Worm (Caenorhabditis elegans) whole organism, late embryonic: ENCODE data around the gene Y105C5B.25.

ENCODE experiments used
- ceh-14 ChIP-seq: sonication (generic microtip); optimal IDR thresholded peaks from 2 replicates; lab custom pipeline; 2016; ENCODE audit warnings: missing genotype, missing genetic modification characterization, missing compliant biosample characterization
- ceh-9 ChIP-seq: sonication (generic microtip); optimal IDR thresholded peaks from 2 replicates; lab custom pipeline; 2016; ENCODE audit warnings: mild to moderate bottlenecking, missing genetic modification characterization, inconsistent platforms, missing compliant biosample characterization
- nhr-11 ChIP-seq: fragments of 150-350 bp; optimal IDR thresholded peaks from 2 replicates; lab custom pipeline; 2014; ENCODE audit warnings: missing biosample characterization, missing genetic modification characterization
- npax-4 ChIP-seq: sonication (generic microtip); optimal IDR thresholded peaks from 2 replicates; lab custom pipeline; 2016; ENCODE audit warnings: missing genetic modification characterization, missing compliant biosample characterization
- pqm-1 ChIP-seq: sonication (generic microtip); optimal IDR thresholded peaks from 2 replicates; lab custom pipeline; 2016; ENCODE audit warnings: missing genetic modification characterization, missing compliant biosample characterization
- ref-2 ChIP-seq: sonication (generic microtip); optimal IDR thresholded peaks from 2 replicates; lab custom pipeline; 2016; ENCODE audit warnings: missing genetic modification characterization, missing compliant biosample characterization
- unc-86 ChIP-seq: sonication (generic microtip); optimal IDR thresholded peaks from 2 replicates; lab custom pipeline; 2016; ENCODE audit warnings: missing genetic modification characterization, missing compliant biosample characterization

- TF ChIP-seq unc-86: no peak
- TF ChIP-seq ceh-9 (tag; lab: Kevin White, UChicago): no peak
- no peak for TF ChIP-seq nhr-11 (tag; lab: Kevin White, UChicago)
- no peak for TF ChIP-seq ref-2 (tag; lab: Kevin White, UChicago)
- no peak for TF ChIP-seq npax-4 (tag; lab: Kevin White, UChicago)
- no peak for TF ChIP-seq ceh-14 (tag; lab: Kevin White, UChicago)
- no peak for TF ChIP-seq pqm-1 (tag; lab: Kevin White, UChicago)
These were observed at the start of gene Y105C5B.25 for ce11 chrIV:16147055-16147454.
